Fruit fly (Drosophila melanogaster) Kc167 (cell line): ENCODE measurements around the gene Nulp1.

Experiments
- Myc ChIP-seq: fragments of >200 bp; optimal IDR thresholded peaks from 2 replicates; lab custom pipeline; 2017; ENCODE audit warnings: missing external identifiers
- h ChIP-seq: fragments of >200 bp; optimal IDR thresholded peaks from 3 replicates; lab custom pipeline; 2018; ENCODE audit warnings: missing external identifiers

DNA sequence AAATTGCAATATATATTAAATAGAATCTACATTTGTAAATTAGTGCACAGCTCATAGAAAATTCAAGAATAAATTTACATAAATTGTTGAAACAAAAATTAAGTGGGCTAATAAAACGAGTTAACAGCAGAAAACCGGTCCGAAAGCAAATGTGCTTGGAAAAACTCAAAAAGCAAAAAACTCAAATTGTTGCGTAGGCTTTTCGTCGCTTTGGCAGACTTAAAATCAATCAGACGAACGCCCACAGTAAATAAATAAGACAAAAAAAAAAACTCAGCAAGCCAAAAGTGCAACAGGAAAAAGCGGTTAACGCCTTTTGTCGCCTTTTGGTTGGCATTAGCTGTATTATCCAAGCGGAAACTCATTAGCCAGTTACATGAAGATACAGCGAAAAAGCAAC, 32.2 kb upstream of the Nulp1 start:
- TF ChIP-seq h (lab: Kevin White, UChicago) (no peak), Myc (lab: Kevin White, UChicago) (no peak)
